Worm (Caenorhabditis elegans) whole organism, mixed stage, embryonic: ENCODE data around the gene F15A8.1.

Source experiments
- ces-1 ChIP-seq: fragments of 150-350 bp; optimal IDR thresholded peaks from 2 replicates; lab custom pipeline; 2014; ENCODE audit warnings: missing biosample characterization, missing genetic modification reagents, missing genetic modification characterization
- lin-32 ChIP-seq: fragments of 200-800 bp; sonication (Bioruptor generic); optimal IDR thresholded peaks from 2 replicates; lab custom pipeline; 2018; ENCODE audit warnings: mild to moderate bottlenecking, missing genetic modification characterization, missing compliant biosample characterization
- pha-4 ChIP-seq: fragments of 150-350 bp; optimal IDR thresholded peaks from 2 replicates; lab custom pipeline; 2018; ENCODE audit warnings: missing biosample characterization, missing genetic modification reagents, missing genetic modification characterization
- ztf-11 ChIP-seq: fragments of 150-350 bp; optimal IDR thresholded peaks from 2 replicates; lab custom pipeline; 2014; ENCODE audit warnings: missing biosample characterization, missing genetic modification characterization

- TF ChIP-seq lin-32 (GFP tag; lab: Kevin White, UChicago) (no peak), ces-1 (GFP tag; lab: Kevin White, UChicago) (no peak), pha-4 (tag; lab: Kevin White, UChicago) (no peak), ztf-11 (tag; lab: Kevin White, UChicago) (no peak)
Observed at ce11 chrX:4429364-4429763, 11.4 kb upstream of the F15A8.1 start.
